Worm (Caenorhabditis elegans) whole organism, young adult: ENCODE results near the gene F25F2.1.

Experiments
- B0035.1 ChIP-seq: sonication (generic microtip); optimal IDR thresholded peaks from 2 replicates; lab custom pipeline; 2016; ENCODE audit warnings: missing genetic modification characterization, mild to moderate bottlenecking, missing compliant biosample characterization, missing genotype, missing genetic modification reagents
- F10E7.11 ChIP-seq: sonication (generic microtip); optimal IDR thresholded peaks from 2 replicates; lab custom pipeline; 2017; ENCODE audit warnings: mild to moderate bottlenecking, missing genetic modification characterization, moderate library complexity, missing compliant biosample characterization
- F23B12.7 ChIP-seq: sonication (generic microtip); optimal IDR thresholded peaks from 2 replicates; lab custom pipeline; 2017; ENCODE audit warnings: missing genetic modification characterization, mild to moderate bottlenecking, missing compliant biosample characterization, antibody characterized with exemption, moderate library complexity; ENCODE audit not compliant: insufficient read depth
- F39B2.1 ChIP-seq: fragments of 200-800 bp; sonication (Bioruptor generic); IDR thresholded peaks from 2 replicates; pipeline ENCODE4 v1.3.6; 2022; ENCODE audit warnings: missing genetic modification reagents, missing genetic modification characterization, missing compliant biosample characterization
- K12H6.12 ChIP-seq: fragments of 200-800 bp; sonication (Bioruptor generic); optimal IDR thresholded peaks from 2 replicates; lab custom pipeline; 2018; ENCODE audit warnings: mild to moderate bottlenecking, missing genetic modification characterization, missing compliant biosample characterization
- T26A5.8 ChIP-seq: sonication (generic microtip); optimal IDR thresholded peaks from 2 replicates; lab custom pipeline; 2016; ENCODE audit warnings: missing genetic modification characterization, missing compliant biosample characterization
- Y56A3A.18 ChIP-seq: fragments of 200-800 bp; sonication (Bioruptor generic); IDR thresholded peaks from 2 replicates; pipeline ENCODE4 v1.3.6; 2022; ENCODE audit warnings: missing genetic modification reagents, missing genetic modification characterization, missing compliant biosample characterization
- Y67H2A.10 ChIP-seq: fragments of 200-800 bp; sonication (Bioruptor generic); conservative IDR thresholded peaks from 2 replicates; pipeline ENCODE4 v1.3.6; 2022; ENCODE audit warnings: missing genetic modification reagents, missing genetic modification characterization, missing compliant biosample characterization
- Y79H2A.3 ChIP-seq: fragments of 200-800 bp; sonication (Bioruptor generic); conservative IDR thresholded peaks from 2 replicates; pipeline ENCODE4 v1.3.6; 2022; ENCODE audit warnings: missing genetic modification reagents, missing genetic modification characterization, missing compliant biosample characterization
- Y95B8A.8 ChIP-seq: fragments of 200-800 bp; sonication (Bioruptor generic); IDR thresholded peaks from 2 replicates; pipeline ENCODE4 v1.3.6; 2022; ENCODE audit warnings: missing genetic modification reagents, missing genetic modification characterization, missing compliant biosample characterization
- akir-1 ChIP-seq: fragments of 200-800 bp; sonication (Bioruptor generic); optimal IDR thresholded peaks from 2 replicates; lab custom pipeline; 2018; ENCODE audit warnings: mild to moderate bottlenecking, missing genetic modification characterization, moderate library complexity, missing compliant biosample characterization
- ama-1 ChIP-seq, 3 experiments: fragments of 150-350 bp in 1 of 3; sonication (generic microtip) in 2 of 3; optimal IDR thresholded peaks; 2 replicates each; lab custom pipeline; 2014 to 2018; ENCODE audit warnings: missing biosample characterization in 2 of 3, missing genetic modification characterization in 2 of 3, missing genetic modification reagents in 2 of 3
- athp-1 ChIP-seq: sonication (generic microtip); optimal IDR thresholded peaks from 2 replicates; lab custom pipeline; 2017; ENCODE audit warnings: mild to moderate bottlenecking, missing genetic modification characterization, missing compliant biosample characterization
- attf-6 ChIP-seq: fragments of 200-800 bp; sonication (Bioruptor generic); IDR thresholded peaks from 2 replicates; pipeline ENCODE4 v1.3.6; 2022; ENCODE audit warnings: missing genetic modification reagents, missing genetic modification characterization, missing compliant biosample characterization
- bed-1 ChIP-seq: fragments of 200-800 bp; sonication (Bioruptor generic); IDR thresholded peaks from 2 replicates; pipeline ENCODE4 v1.3.6; 2022; ENCODE audit warnings: missing genetic modification reagents, missing genetic modification characterization, missing compliant biosample characterization
- ccch-3 ChIP-seq: fragments of 200-800 bp; sonication (Bioruptor generic); optimal IDR thresholded peaks from 2 replicates; lab custom pipeline; 2018; ENCODE audit warnings: mild to moderate bottlenecking, missing genetic modification characterization, missing compliant biosample characterization
- ceh-100 ChIP-seq: fragments of 200-800 bp; sonication (Bioruptor generic); IDR thresholded peaks from 2 replicates; pipeline ENCODE4 v1.3.6; 2022; ENCODE audit warnings: missing genetic modification reagents, missing genetic modification characterization, missing compliant biosample characterization
- ceh-27 ChIP-seq: fragments of 200-800 bp; sonication (Bioruptor generic); optimal IDR thresholded peaks from 2 replicates; lab custom pipeline; 2018; ENCODE audit warnings: mild to moderate bottlenecking, missing genetic modification characterization, moderate library complexity, missing compliant biosample characterization
- ceh-40 ChIP-seq: fragments of 200-800 bp; sonication (Bioruptor generic); IDR thresholded peaks from 2 replicates; pipeline ENCODE4 v1.3.6; 2022; ENCODE audit warnings: missing genetic modification characterization, missing compliant biosample characterization
- dpff-1 ChIP-seq: sonication (generic microtip); optimal IDR thresholded peaks from 2 replicates; lab custom pipeline; 2017; ENCODE audit warnings: mild to moderate bottlenecking, missing genetic modification characterization, missing compliant biosample characterization
- dpl-1 ChIP-seq: fragments of 150-350 bp; optimal IDR thresholded peaks from 2 replicates; lab custom pipeline; 2014; ENCODE audit warnings: missing biosample characterization, missing genetic modification reagents, missing genetic modification characterization
- gei-17 ChIP-seq: fragments of 200-800 bp; sonication (Bioruptor generic); optimal IDR thresholded peaks from 2 replicates; lab custom pipeline; 2018; ENCODE audit warnings: mild to moderate bottlenecking, missing genetic modification characterization, missing compliant biosample characterization
- him-1 ChIP-seq: sonication (generic microtip); optimal IDR thresholded peaks from 2 replicates; lab custom pipeline; 2016; ENCODE audit warnings: missing genotype, missing genetic modification reagents, missing genetic modification characterization, missing compliant biosample characterization
- hlh-26 ChIP-seq: fragments of 200-800 bp; sonication (Bioruptor generic); conservative IDR thresholded peaks from 2 replicates; pipeline ENCODE4 v1.3.6; 2022; ENCODE audit warnings: missing genetic modification reagents, missing genetic modification characterization, missing compliant biosample characterization
- hmg-20 ChIP-seq: fragments of 200-800 bp; sonication (Bioruptor generic); IDR thresholded peaks from 2 replicates; pipeline ENCODE4 v1.3.6; 2022; ENCODE audit warnings: missing genetic modification reagents, missing genetic modification characterization, missing compliant biosample characterization
- lin-54 ChIP-seq: fragments of 200-800 bp; sonication (Bioruptor generic); optimal IDR thresholded peaks from 2 replicates; lab custom pipeline; 2018; ENCODE audit warnings: mild to moderate bottlenecking, missing genetic modification characterization, missing compliant biosample characterization
- mel-28 ChIP-seq: sonication (generic microtip); optimal IDR thresholded peaks from 2 replicates; lab custom pipeline; 2016; ENCODE audit warnings: borderline replicate concordance, mild to moderate bottlenecking, missing genetic modification characterization, missing compliant biosample characterization
- mxl-1 ChIP-seq: sonication (generic microtip); optimal IDR thresholded peaks from 2 replicates; lab custom pipeline; 2016; ENCODE audit warnings: missing genetic modification characterization, missing compliant biosample characterization
- nfya-2 ChIP-seq: fragments of 200-800 bp; sonication (Bioruptor generic); IDR thresholded peaks from 2 replicates; pipeline ENCODE4 v1.3.6; 2022; ENCODE audit warnings: missing genetic modification reagents, missing genetic modification characterization, missing compliant biosample characterization
- nfyb-1 ChIP-seq: fragments of 200-800 bp; sonication (Bioruptor generic); IDR thresholded peaks from 2 replicates; pipeline ENCODE4 v1.3.6; 2022; ENCODE audit warnings: missing genetic modification reagents, missing genetic modification characterization, missing compliant biosample characterization
- nhr-120 ChIP-seq: fragments of 200-800 bp; sonication (Bioruptor generic); IDR thresholded peaks from 2 replicates; pipeline ENCODE4 v1.3.6; 2022; ENCODE audit warnings: missing genetic modification characterization, missing compliant biosample characterization
- nhr-27 ChIP-seq: fragments of 200-800 bp; sonication (Bioruptor generic); optimal IDR thresholded peaks from 2 replicates; lab custom pipeline; 2018; ENCODE audit warnings: mild to moderate bottlenecking, missing genetic modification characterization, moderate library complexity, missing compliant biosample characterization
- nhr-90 ChIP-seq: sonication (generic microtip); optimal IDR thresholded peaks from 2 replicates; lab custom pipeline; 2016; ENCODE audit warnings: missing genotype, mild to moderate bottlenecking, missing genetic modification characterization, missing compliant biosample characterization
- rcor-1 ChIP-seq: fragments of 200-800 bp; sonication (Bioruptor generic); IDR thresholded peaks from 2 replicates; pipeline ENCODE4 v1.3.6; 2022; ENCODE audit warnings: missing genetic modification reagents, missing genetic modification characterization, missing compliant biosample characterization
- rec-8 ChIP-seq, 2 experiments: sonication (generic microtip); optimal IDR thresholded peaks; 2 replicates each; lab custom pipeline; 2016; ENCODE audit warnings: mild to moderate bottlenecking in 2 of 2, missing genetic modification characterization in 2 of 2, missing genetic modification reagents in 2 of 2, missing genotype in 2 of 2, missing biosample characterization in 1 of 2, missing compliant biosample characterization in 1 of 2, moderate library complexity in 1 of 2
- rpc-1 ChIP-seq, 2 experiments: fragments of 150-350 bp in 1 of 2; sonication (generic microtip) in 1 of 2; optimal IDR thresholded peaks; 2 replicates each; lab custom pipeline; 2014 to 2018; ENCODE audit warnings: missing biosample characterization in 1 of 2, missing genetic modification characterization in 1 of 2, missing genetic modification reagents in 1 of 2, missing genotype in 1 of 2
- sdz-38 ChIP-seq: sonication (generic microtip); optimal IDR thresholded peaks from 2 replicates; lab custom pipeline; 2016; ENCODE audit warnings: missing genotype, missing genetic modification characterization, missing compliant biosample characterization
- sea-2 ChIP-seq: fragments of 200-800 bp; sonication (Bioruptor generic); IDR thresholded peaks from 2 replicates; pipeline ENCODE4 v1.3.6; 2022; ENCODE audit warnings: missing genetic modification characterization, missing compliant biosample characterization
- somi-1 ChIP-seq: fragments of 200-800 bp; sonication (Bioruptor generic); optimal IDR thresholded peaks from 2 replicates; lab custom pipeline; 2018; ENCODE audit warnings: mild to moderate bottlenecking, missing genetic modification characterization, missing compliant biosample characterization
- sptf-2 ChIP-seq: fragments of 200-800 bp; sonication (Bioruptor generic); optimal IDR thresholded peaks from 2 replicates; lab custom pipeline; 2018; ENCODE audit warnings: mild to moderate bottlenecking, missing genetic modification characterization, missing compliant biosample characterization
- tbp1 ChIP-seq: fragments of 200-800 bp; sonication (Bioruptor generic); optimal IDR thresholded peaks from 2 replicates; lab custom pipeline; 2018; ENCODE audit warnings: mild to moderate bottlenecking, missing genetic modification characterization, missing compliant biosample characterization
- tbx-9 ChIP-seq: sonication (generic microtip); optimal IDR thresholded peaks from 2 replicates; lab custom pipeline; 2016; ENCODE audit warnings: borderline replicate concordance, missing genetic modification characterization, inconsistent platforms, missing compliant biosample characterization
- unc-130 ChIP-seq: sonication (generic microtip); optimal IDR thresholded peaks from 2 replicates; lab custom pipeline; 2016; ENCODE audit warnings: missing genetic modification reagents, missing genetic modification characterization, missing compliant biosample characterization
- xnd-1 ChIP-seq: sonication (generic microtip); optimal IDR thresholded peaks from 2 replicates; lab custom pipeline; 2016; ENCODE audit warnings: missing genotype, missing genetic modification reagents, missing genetic modification characterization, missing compliant biosample characterization
- ztf-18 ChIP-seq: sonication (generic microtip); optimal IDR thresholded peaks from 2 replicates; lab custom pipeline; 2016; ENCODE audit warnings: missing genotype, mild to moderate bottlenecking, missing genetic modification characterization, missing compliant biosample characterization
- ztf-22 ChIP-seq: fragments of 200-800 bp; sonication (Bioruptor generic); optimal IDR thresholded peaks from 2 replicates; lab custom pipeline; 2018; ENCODE audit warnings: mild to moderate bottlenecking, missing genetic modification characterization, moderate library complexity, missing compliant biosample characterization
- ztf-3 ChIP-seq: fragments of 200-800 bp; sonication (Bioruptor generic); optimal IDR thresholded peaks from 2 replicates; lab custom pipeline; 2018; ENCODE audit warnings: mild to moderate bottlenecking, missing genetic modification characterization, missing compliant biosample characterization
- ztf-6 ChIP-seq: fragments of 200-800 bp; sonication (Bioruptor generic); IDR thresholded peaks from 2 replicates; pipeline ENCODE4 v1.3.6; 2022; ENCODE audit warnings: missing genetic modification reagents, missing genetic modification characterization, missing compliant biosample characterization

Gene F25F2.1

ce11 chrIII:4470793-4471192, 37.9 kb upstream of the F25F2.1 start (continued):
- TF ChIP-seq dpff-1 (tag; lab: Kevin White, UChicago), result peak; percentile 81
- peak; percentile 97 for TF ChIP-seq him-1
- TF ChIP-seq akir-1, result no peak
- TF ChIP-seq ztf-6 (GFP tag; lab: Robert Waterston, UW), result peak; percentile 59; the same call in 1 of the 2 replicates
- TF ChIP-seq T26A5.8, result peak; percentile 70
- no peak for TF ChIP-seq ama-1 (optimal IDR thresholded peaks at IDR 0.05; lab: Kevin White, UChicago)
- peak in 1 of 2 experiments; percentile 84 for TF ChIP-seq ama-1 (GFP tag; optimal IDR thresholded peaks at IDR 0.05; lab: Kevin White, UChicago)
- TF ChIP-seq tbp1 (GFP tag; lab: Kevin White, UChicago), result peak; percentile 97
- TF ChIP-seq Y95B8A.8 (GFP tag; lab: Robert Waterston, UW), result no peak
- TF ChIP-seq nfya-2 (GFP tag; lab: Robert Waterston, UW), result no peak
- no peak for TF ChIP-seq ccch-3 (GFP tag; lab: Kevin White, UChicago)
- no peak for TF ChIP-seq ztf-3
- peak; percentile 64; the same call in 1 of the 2 replicates for TF ChIP-seq sea-2
- TF ChIP-seq F39B2.1, result no peak
- peak; percentile 89 for TF ChIP-seq rpc-1 (optimal IDR thresholded peaks at IDR 0.05; lab: Kevin White, UChicago)
- peak; percentile 90 for TF ChIP-seq rpc-1 (tag; optimal IDR thresholded peaks at IDR 0.05; lab: Kevin White, UChicago)
- no peak for TF ChIP-seq mel-28
- TF ChIP-seq attf-6, result 0 out of 2 replicates have a peak, but pooled peaks have one; percentile 21
- TF ChIP-seq sptf-2 (GFP tag; lab: Kevin White, UChicago), result no peak
- no peak for TF ChIP-seq K12H6.12
- no peak for TF ChIP-seq nhr-120
- peak; percentile 54 for TF ChIP-seq athp-1 (tag; lab: Kevin White, UChicago)
- peak; percentile 61 for TF ChIP-seq ceh-100
- no peak for TF ChIP-seq dpl-1 (GFP tag; lab: Kevin White, UChicago)
- no peak for TF ChIP-seq gei-17 (GFP tag; lab: Kevin White, UChicago)
- peak; percentile 80 for TF ChIP-seq B0035.1 (tag; lab: Kevin White, UChicago)
- peak; percentile 58 for TF ChIP-seq somi-1 (GFP tag; lab: Kevin White, UChicago)
- TF ChIP-seq rec-8 (tag; optimal IDR thresholded peaks at IDR 0.05; lab: Kevin White, UChicago), result peak; percentile 60 to 83
- no peak for TF ChIP-seq hlh-26
- peak; percentile 53 for TF ChIP-seq lin-54 (GFP tag; lab: Kevin White, UChicago)
- peak; percentile 73 for TF ChIP-seq ztf-18 (tag; lab: Kevin White, UChicago)
- TF ChIP-seq Y67H2A.10 (GFP tag; lab: Robert Waterston, UW), result peak; percentile 72
- TF ChIP-seq nhr-27 (tag; lab: Kevin White, UChicago), result peak; percentile 42
- TF ChIP-seq unc-130 (GFP tag; lab: Kevin White, UChicago), result peak; percentile 73
- peak; percentile 87 for TF ChIP-seq nhr-90
- TF ChIP-seq sdz-38 (tag; lab: Kevin White, UChicago), result no peak
- peak; percentile 78; the same call in 1 of the 2 replicates for TF ChIP-seq Y56A3A.18
- peak; percentile 73 for TF ChIP-seq F10E7.11 (tag; lab: Kevin White, UChicago)
- TF ChIP-seq ztf-22, result peak; percentile 48
- TF ChIP-seq bed-1 (GFP tag; lab: Robert Waterston, UW), result peak; percentile 24; the same call in 1 of the 2 replicates
- TF ChIP-seq Y79H2A.3 (GFP tag; lab: Robert Waterston, UW), result no peak
- TF ChIP-seq ceh-27 (GFP tag; lab: Kevin White, UChicago), result peak; percentile 67
- 0 out of 2 replicates have a peak, but pooled peaks have one; percentile 57 for TF ChIP-seq ceh-40 (GFP tag; lab: Robert Waterston, UW)
- TF ChIP-seq nfyb-1 (GFP tag; lab: Robert Waterston, UW), result peak; percentile 84
- TF ChIP-seq mxl-1, result peak; percentile 78
- peak; percentile 93 for TF ChIP-seq F23B12.7 (tag; lab: Kevin White, UChicago)
- TF ChIP-seq hmg-20, result peak; percentile 54; the same call in 1 of the 2 replicates
- TF ChIP-seq xnd-1 (tag; lab: Kevin White, UChicago), result peak; percentile 20
- TF ChIP-seq rcor-1 (GFP tag; lab: Robert Waterston, UW), result peak; percentile 81
- no peak for TF ChIP-seq tbx-9
